Fruit fly (Drosophila melanogaster) whole organism, embryonic: ENCODE results near the gene Spt6.
A peak's percentile ranks its signal among the peaks of the same experiment; 100 is the strongest.

ENCODE experiments used
- BEAF-32 ChIP-seq: fragments of 200-800 bp; sonication (Bioruptor generic); optimal IDR thresholded peaks from 3 replicates; lab custom pipeline; 2017; ENCODE audit warnings: missing biosample characterization, missing genetic modification characterization, mild to moderate bottlenecking, moderate library complexity, missing genetic modification reagents
- Bteb2 ChIP-seq: fragments of 200-800 bp; sonication (Bioruptor generic); optimal IDR thresholded peaks from 2 replicates; lab custom pipeline; 2016; ENCODE audit warnings: missing biosample characterization, missing genetic modification characterization
- C15 ChIP-seq: fragments of 200-800 bp; sonication (Bioruptor generic); IDR thresholded peaks from 3 replicates; pipeline ENCODE4 v1.3.6; 2022; ENCODE audit warnings: missing biosample characterization, missing genetic modification characterization
- CG10209 ChIP-seq: fragments of 200-800 bp; sonication (Bioruptor generic); optimal IDR thresholded peaks from 3 replicates; lab custom pipeline; 2017; ENCODE audit warnings: missing biosample characterization, mild to moderate bottlenecking, missing genetic modification characterization, missing genetic modification reagents
- CG10462 ChIP-seq: fragments of 200-800 bp; sonication (Bioruptor generic); optimal IDR thresholded peaks from 2 replicates; lab custom pipeline; 2016; ENCODE audit warnings: missing biosample characterization, missing genetic modification characterization
- CG1233 ChIP-seq: fragments of 200-800 bp; sonication (Bioruptor generic); optimal IDR thresholded peaks from 4 replicates; lab custom pipeline; 2018; ENCODE audit warnings: missing biosample characterization, mild to moderate bottlenecking, missing genetic modification characterization
- CG13287 ChIP-seq: fragments of 200-800 bp; sonication (Bioruptor generic); IDR thresholded peaks from 2 replicates; pipeline ENCODE4 v1.3.6; 2022; ENCODE audit warnings: missing biosample characterization, missing genetic modification characterization; ENCODE audit not compliant: partially characterized antibody
- CG15073 ChIP-seq: fragments of 200-800 bp; sonication (Bioruptor generic); optimal IDR thresholded peaks from 2 replicates; lab custom pipeline; 2016; ENCODE audit warnings: missing biosample characterization, missing genetic modification characterization
- CG15479 ChIP-seq: fragments of 200-800 bp; sonication (Bioruptor generic); optimal IDR thresholded peaks from 3 replicates; lab custom pipeline; 2019; ENCODE audit warnings: missing biosample characterization, mild to moderate bottlenecking, missing genetic modification characterization, moderate library complexity
- CG15696 ChIP-seq: fragments of 200-800 bp; sonication (Bioruptor generic); optimal IDR thresholded peaks from 2 replicates; lab custom pipeline; 2019; ENCODE audit warnings: missing biosample characterization, mild to moderate bottlenecking, missing genetic modification characterization, moderate library complexity
- CG18011 ChIP-seq: fragments of 200-800 bp; sonication (Bioruptor generic); optimal IDR thresholded peaks from 2 replicates; lab custom pipeline; 2017; ENCODE audit warnings: missing biosample characterization, missing genetic modification characterization, mild to moderate bottlenecking, moderate library complexity, missing genotype
- CG18262 ChIP-seq: fragments of 200-800 bp; optimal IDR thresholded peaks from 3 replicates; lab custom pipeline; 2019; ENCODE audit warnings: missing biosample characterization, mild to moderate bottlenecking, missing genetic modification characterization, moderate library complexity
- CG18599 ChIP-seq: fragments of 200-800 bp; sonication (Bioruptor generic); optimal IDR thresholded peaks from 3 replicates; lab custom pipeline; 2017; ENCODE audit warnings: missing biosample characterization, missing genetic modification characterization, mild to moderate bottlenecking, moderate library complexity, missing genetic modification reagents
- CG30403 ChIP-seq: fragments of 200-800 bp; sonication (Bioruptor generic); optimal IDR thresholded peaks from 3 replicates; lab custom pipeline; 2016; ENCODE audit warnings: missing biosample characterization, missing genetic modification characterization
- CG32767 ChIP-seq: fragments of 200-800 bp; sonication (Bioruptor generic); IDR thresholded peaks from 2 replicates; pipeline ENCODE4 v1.3.6; 2022; ENCODE audit warnings: missing biosample characterization, missing genetic modification characterization
- CG34224 ChIP-seq: fragments of 200-800 bp; sonication (Bioruptor generic); IDR thresholded peaks from 3 replicates; pipeline ENCODE4 v1.3.6; 2022; ENCODE audit warnings: missing biosample characterization, missing genetic modification characterization; ENCODE audit not compliant: partially characterized antibody
- CG34376 ChIP-seq: fragments of 200-800 bp; sonication (Bioruptor generic); optimal IDR thresholded peaks from 2 replicates; lab custom pipeline; 2018; ENCODE audit warnings: missing biosample characterization, mild to moderate bottlenecking, missing genetic modification characterization
- CG4360 ChIP-seq: fragments of 200-800 bp; sonication (Bioruptor generic); IDR thresholded peaks from 2 replicates; pipeline ENCODE4 v1.3.6; 2022; ENCODE audit warnings: missing biosample characterization, missing genetic modification characterization
- CG43689 ChIP-seq: fragments of 200-800 bp; sonication (Bioruptor generic); IDR thresholded peaks from 2 replicates; pipeline ENCODE4 v1.3.6; 2022; ENCODE audit warnings: missing biosample characterization, missing genetic modification characterization
- CG4707 ChIP-seq: fragments of 200-800 bp; sonication (Bioruptor generic); optimal IDR thresholded peaks from 2 replicates; lab custom pipeline; 2018; ENCODE audit warnings: missing biosample characterization, mild to moderate bottlenecking, missing genetic modification characterization, moderate library complexity
- CG6791 ChIP-seq: fragments of 200-800 bp; sonication (Bioruptor generic); IDR thresholded peaks from 3 replicates; pipeline ENCODE4 v1.3.6; 2022; ENCODE audit warnings: missing biosample characterization, missing genetic modification characterization; ENCODE audit not compliant: partially characterized antibody
- CG8944 ChIP-seq: fragments of 200-800 bp; sonication (Bioruptor generic); optimal IDR thresholded peaks from 3 replicates; lab custom pipeline; 2016; ENCODE audit warnings: missing biosample characterization, missing genetic modification characterization
- CG9817 ChIP-seq: fragments of 200-800 bp; sonication (Bioruptor generic); optimal IDR thresholded peaks from 2 replicates; lab custom pipeline; 2018; ENCODE audit warnings: missing biosample characterization, mild to moderate bottlenecking, missing genetic modification characterization, moderate library complexity
- Camta ChIP-seq: fragments of 200-800 bp; sonication (Bioruptor generic); optimal IDR thresholded peaks from 2 replicates; lab custom pipeline; 2016; ENCODE audit warnings: missing biosample characterization, missing genetic modification characterization
- E2f1 ChIP-seq: fragments of 200-800 bp; sonication (Bioruptor generic); IDR thresholded peaks from 2 replicates; pipeline ENCODE4 v1.3.6; 2022; ENCODE audit warnings: missing biosample characterization, missing genetic modification characterization
- Ets65A ChIP-seq: fragments of 200-800 bp; sonication (Bioruptor generic); peaks from one replicate; lab custom pipeline; 2016; ENCODE audit warnings: missing biosample characterization, missing genetic modification characterization
- HLH3B ChIP-seq: fragments of 200-800 bp; sonication (Bioruptor generic); IDR thresholded peaks from 2 replicates; pipeline ENCODE4 v1.3.6; 2022; ENCODE audit warnings: missing biosample characterization, missing genetic modification characterization
- Hmr ChIP-seq: fragments of 200-800 bp; sonication (Bioruptor generic); optimal IDR thresholded peaks from 3 replicates; lab custom pipeline; 2017; ENCODE audit warnings: mild to moderate bottlenecking, missing biosample characterization, missing genetic modification reagents, missing genetic modification characterization
- Hr39 ChIP-seq: fragments of >200 bp; optimal IDR thresholded peaks from 2 replicates; lab custom pipeline; 2017
- Lim3 ChIP-seq: fragments of 200-800 bp; sonication (Bioruptor generic); IDR thresholded peaks from 2 replicates; pipeline ENCODE4 v1.3.6; 2022; ENCODE audit warnings: missing biosample characterization, missing genetic modification characterization
- Lpt ChIP-seq: fragments of >200 bp; optimal IDR thresholded peaks from 2 replicates; lab custom pipeline; 2018; ENCODE audit warnings: missing biosample characterization, missing genetic modification characterization
- Meics ChIP-seq: fragments of 200-800 bp; sonication (Bioruptor generic); optimal IDR thresholded peaks from 2 replicates; lab custom pipeline; 2017; ENCODE audit warnings: missing biosample characterization, mild to moderate bottlenecking, missing genetic modification characterization
- Nf-YA ChIP-seq: fragments of 200-800 bp; sonication (Bioruptor generic); IDR thresholded peaks from 2 replicates; pipeline ENCODE4 v1.3.6; 2022; ENCODE audit warnings: missing biosample characterization, missing genetic modification characterization
- Optix ChIP-seq: fragments of 200-800 bp; sonication (Bioruptor generic); IDR thresholded peaks from 3 replicates; pipeline ENCODE4 v1.3.6; 2022; ENCODE audit warnings: missing biosample characterization, missing genetic modification characterization
- chinmo ChIP-seq: fragments of 200-800 bp; sonication (Bioruptor generic); IDR thresholded peaks from 4 replicates; pipeline ENCODE4 v1.3.6; 2022; ENCODE audit warnings: missing biosample characterization, missing genetic modification characterization; ENCODE audit not compliant: partially characterized antibody
- cwo ChIP-seq: fragments of 200-800 bp; sonication (Bioruptor generic); optimal IDR thresholded peaks from 3 replicates; lab custom pipeline; 2017; ENCODE audit warnings: missing biosample characterization, missing genetic modification characterization, mild to moderate bottlenecking, moderate library complexity, missing genetic modification reagents
- eyg ChIP-seq: fragments of 200-800 bp; sonication (Bioruptor generic); optimal IDR thresholded peaks from 3 replicates; lab custom pipeline; 2016; ENCODE audit warnings: missing biosample characterization, missing genetic modification characterization
- insv ChIP-seq, 2 experiments: fragments of 200-800 bp; sonication (Bioruptor generic); optimal IDR thresholded peaks; 3 replicates each; lab custom pipeline; 2016 to 2018; ENCODE audit warnings: missing biosample characterization in 2 of 2, missing genetic modification characterization in 2 of 2
- nerfin-1 ChIP-seq: fragments of 200-800 bp; sonication (Bioruptor generic); optimal IDR thresholded peaks from 3 replicates; lab custom pipeline; 2019; ENCODE audit warnings: missing biosample characterization, mild to moderate bottlenecking, missing genetic modification characterization, moderate library complexity
- pb ChIP-seq: fragments of 200-800 bp; sonication (Bioruptor generic); optimal IDR thresholded peaks from 3 replicates; lab custom pipeline; 2016; ENCODE audit warnings: missing biosample characterization, missing genetic modification characterization
- pfk ChIP-seq: fragments of 200-800 bp; sonication (Bioruptor generic); optimal IDR thresholded peaks from 2 replicates; lab custom pipeline; 2018; ENCODE audit warnings: missing biosample characterization, mild to moderate bottlenecking, missing genetic modification characterization, moderate library complexity
- rib ChIP-seq: fragments of 200-800 bp; sonication (Bioruptor generic); IDR thresholded peaks from 2 replicates; pipeline ENCODE4 v1.3.6; 2022; ENCODE audit warnings: missing biosample characterization, missing genetic modification characterization
- sens-2 ChIP-seq: fragments of 200-800 bp; sonication (Bioruptor generic); IDR thresholded peaks from 2 replicates; pipeline ENCODE4 v1.3.6; 2022; ENCODE audit warnings: missing biosample characterization, missing genetic modification characterization
- sna ChIP-seq: fragments of 200-800 bp; sonication (Bioruptor generic); IDR thresholded peaks from 2 replicates; pipeline ENCODE4 v1.3.6; 2022; ENCODE audit warnings: missing biosample characterization, missing genetic modification characterization; ENCODE audit not compliant: partially characterized antibody
- sr ChIP-seq: fragments of 200-800 bp; sonication (Bioruptor generic); IDR thresholded peaks from 3 replicates; pipeline ENCODE4 v1.3.6; 2022; ENCODE audit warnings: missing biosample characterization, missing genetic modification characterization
- tna ChIP-seq: fragments of 200-800 bp; sonication (Bioruptor generic); IDR thresholded peaks from 2 replicates; pipeline ENCODE4 v1.3.6; 2022; ENCODE audit warnings: missing biosample characterization, missing genetic modification characterization; ENCODE audit not compliant: partially characterized antibody
- zfh2 ChIP-seq: fragments of 200-800 bp; sonication (Bioruptor generic); optimal IDR thresholded peaks from 2 replicates; lab custom pipeline; 2016; ENCODE audit warnings: missing biosample characterization, missing genetic modification characterization

Spt6 gene

dm6 chrX:6219845-6220345, 47.7 kb upstream of the Spt6 start, which contains the start of gene Efr (continued):
- TF ChIP-seq CG9817, result no peak
- TF ChIP-seq CG15479, result peak; percentile 10
- no peak for TF ChIP-seq CG15696 (tag; lab: Kevin White, UChicago)
- TF ChIP-seq CG18011 (GFP tag; lab: Kevin White, UChicago), result no peak
- TF ChIP-seq CG34376 (GFP tag; lab: Kevin White, UChicago), result peak; percentile 94
- TF ChIP-seq cwo (GFP tag; lab: Kevin White, UChicago), result peak; percentile 39
- peak; percentile 28 for TF ChIP-seq BEAF-32 (GFP tag; lab: Kevin White, UChicago)
- no peak for TF ChIP-seq Nf-YA (GFP tag; lab: Robert Waterston, UW)
- 0 out of 3 replicates have a peak, but pooled peaks have one; percentile 24 for TF ChIP-seq CG34224 (GFP tag; lab: Robert Waterston, UW)
- TF ChIP-seq CG43689 (GFP tag; lab: Robert Waterston, UW), result no peak
- peak; percentile 91 for TF ChIP-seq chinmo (GFP tag; lab: Robert Waterston, UW)
- peak; percentile 60 for TF ChIP-seq CG13287 (GFP tag; lab: Robert Waterston, UW)
- no peak for TF ChIP-seq pfk (GFP tag; lab: Kevin White, UChicago)
- TF ChIP-seq rib (GFP tag; lab: Robert Waterston, UW), result peak; percentile 34; the same call in 1 of the 2 replicates
- no peak for TF ChIP-seq E2f1

DNA sequence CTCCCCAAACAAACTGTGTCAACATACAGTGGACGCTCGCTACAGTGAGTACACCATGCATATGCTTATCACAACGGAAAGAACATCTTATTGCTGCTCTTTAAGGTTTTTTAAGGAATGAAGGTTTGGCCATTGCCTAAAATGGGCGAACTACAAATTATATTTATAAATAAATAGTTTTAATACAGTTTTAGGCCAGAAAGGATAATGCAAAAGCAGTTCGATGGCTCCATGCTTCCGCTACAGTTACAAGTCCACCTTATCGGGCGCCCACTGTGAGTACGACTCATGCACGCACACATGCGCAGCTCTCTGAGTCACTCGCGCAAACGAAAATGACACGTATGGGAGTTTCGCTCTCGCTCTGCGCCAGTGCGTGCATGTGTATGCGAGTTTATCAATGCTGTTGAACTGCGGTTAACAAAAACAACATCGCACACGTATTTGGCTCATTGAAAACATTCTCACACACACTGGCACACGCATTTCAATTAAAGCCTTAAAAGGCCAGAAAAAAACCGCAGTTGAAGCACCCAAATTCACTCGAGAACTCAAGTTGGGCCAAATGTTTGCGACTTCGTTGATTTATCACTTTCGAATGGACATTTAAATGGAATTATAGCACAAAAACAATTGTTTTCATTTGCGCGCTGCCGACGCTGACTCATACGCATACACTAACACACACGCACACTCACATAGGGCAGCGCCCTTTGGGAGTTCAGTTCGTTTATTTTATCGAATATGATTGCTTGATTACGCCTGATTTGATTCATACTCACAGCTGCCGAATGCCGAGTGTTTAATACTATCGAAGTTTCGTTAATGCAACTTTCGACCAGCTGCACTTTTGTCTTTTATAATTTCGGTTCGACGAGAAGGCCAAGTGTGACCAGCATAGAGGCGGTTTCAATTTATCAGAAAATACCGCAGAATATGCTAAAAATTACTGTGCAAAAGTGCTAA, 43.1 kb upstream of the Spt6 start, which contains the start of gene sqh:
Gene sqh (minus strand): TSS at position 916 of the 966 bp plus-strand sequence.
- TF ChIP-seq sna (GFP tag; lab: Robert Waterston, UW) (no peak), CG4360 (GFP tag; lab: Robert Waterston, UW) (peak; percentile 74; the same call in 1 of the 2 replicates), C15 (GFP tag; lab: Robert Waterston, UW) (peak; percentile 78), CG32767 (GFP tag; lab: Robert Waterston, UW) (peak; percentile 89), CG4707 (GFP tag; lab: Kevin White, UChicago) (peak; percentile 78), CG15073 (GFP tag; lab: Kevin White, UChicago) (peak; percentile 67), HLH3B (GFP tag; lab: Robert Waterston, UW) (peak; percentile 90), Lim3 (GFP tag; lab: Robert Waterston, UW) (peak; percentile 84), pb (GFP tag; lab: Kevin White, UChicago) (no peak), CG8944 (GFP tag; lab: Kevin White, UChicago) (peak; percentile 37), CG1233 (GFP tag; lab: Kevin White, UChicago) (peak; percentile 84), tna (GFP tag; lab: Robert Waterston, UW) (no peak), sens-2 (GFP tag; lab: Robert Waterston, UW) (peak; percentile 70), Bteb2 (GFP tag; lab: Kevin White, UChicago) (peak; percentile 58), Meics (GFP tag; lab: Kevin White, UChicago) (peak; percentile 91), Camta (GFP tag; lab: Kevin White, UChicago) (peak; percentile 20), nerfin-1 (peak; percentile 80), CG30403 (peak; percentile 89), sr (GFP tag; lab: Robert Waterston, UW) (no peak; the same call in 2 of the 3 replicates), CG6791 (GFP tag; lab: Robert Waterston, UW) (no peak), zfh2 (peak; percentile 49), Hmr (peak; percentile 91), Ets65A (GFP tag; lab: Kevin White, UChicago) (peak; percentile 94), Optix (GFP tag; lab: Robert Waterston, UW) (peak; percentile 84), CG10462 (GFP tag; lab: Kevin White, UChicago) (peak; percentile 52), Lpt (GFP tag; lab: Kevin White, UChicago) (no peak), insv (GFP tag; optimal IDR thresholded peaks at IDR 0.05; lab: Kevin White, UChicago) (peak in 1 of 2 experiments; percentile 58), Hr39 (lab: Kevin White, UChicago) (no peak), eyg (no peak), CG18262 (tag; lab: Kevin White, UChicago) (peak; percentile 86), CG18599 (GFP tag; lab: Kevin White, UChicago) (peak; percentile 90), CG10209 (GFP tag; lab: Kevin White, UChicago) (peak; percentile 86)
